Worm (Caenorhabditis elegans): ENCODE data around the gene Y66D12A.24.

Y66D12A.24 gene

ce11 chrIII:11466420-11467188, 30.1 kb upstream of the Y66D12A.24 start (continued):
- TF ChIP-seq nhr-111 (GFP tag; optimal IDR thresholded peaks at IDR 0.05) (no peak), vab-7 (GFP tag; IDR thresholded peaks at IDR 0.05) (no peak), ZK546.5 (tag; optimal IDR thresholded peaks at IDR 0.05) (no peak), ces-1 (GFP tag; optimal IDR thresholded peaks at IDR 0.05) (no peak), lin-38 (GFP tag; IDR thresholded peaks at IDR 0.05) (no peak; the same call in 1 of the 2 replicates), ceh-82 (tag; optimal IDR thresholded peaks at IDR 0.05) (no peak), Y48G9A.11 (GFP tag; IDR thresholded peaks at IDR 0.05) (no peak), nhr-76 (tag; optimal IDR thresholded peaks at IDR 0.05) (no peak), nhr-25 (tag; optimal IDR thresholded peaks at IDR 0.05; ENCODE audit: borderline replicate concordance, insufficient read depth) (no peak), lin-13 (GFP tag; optimal IDR thresholded peaks at IDR 0.05) (no peak), lim-7 (GFP tag; IDR thresholded peaks at IDR 0.05) (no peak), daf-16 (GFP tag; optimal IDR thresholded peaks at IDR 0.05) (no peak), daf-16 (tag; optimal IDR thresholded peaks at IDR 0.05) (peak; percentile 6)

ce11 chrIII:11467631-11468481, 28.8 kb upstream of the Y66D12A.24 start:
- TF ChIP-seq mdt-29 (GFP tag; IDR thresholded peaks at IDR 0.05) (no peak), mes-2 (tag; optimal IDR thresholded peaks at IDR 0.05; ENCODE audit: poor library complexity, severe bottlenecking) (peak; percentile 27), spr-3 (GFP tag; optimal IDR thresholded peaks at IDR 0.05) (no peak), hlh-11 (tag; optimal IDR thresholded peaks at IDR 0.05) (peak; percentile 9), dmd-8 (GFP tag; IDR thresholded peaks at IDR 0.05) (no peak), Y48G9A.11 (GFP tag; IDR thresholded peaks at IDR 0.05) (no peak), jun-1 (tag; optimal IDR thresholded peaks at IDR 0.05) (no peak), ama-1 (optimal IDR thresholded peaks at IDR 0.05) (no peak), lin-13 (GFP tag; optimal IDR thresholded peaks at IDR 0.05) (no peak), dmd-9 (GFP tag; IDR thresholded peaks at IDR 0.05) (no peak), dmd-6 (GFP tag; IDR thresholded peaks at IDR 0.05) (0 out of 2 replicates have a peak, but pooled peaks have one; percentile 13), mep-1 (tag; optimal IDR thresholded peaks at IDR 0.05) (no peak), nhr-6 (tag; optimal IDR thresholded peaks at IDR 0.05) (no peak), saeg-2 (GFP tag; IDR thresholded peaks at IDR 0.05) (no peak), dpl-1 (GFP tag; optimal IDR thresholded peaks at IDR 0.05) (no peak), madf-5 (GFP tag; IDR thresholded peaks at IDR 0.05) (no peak), hlh-30 (tag; optimal IDR thresholded peaks at IDR 0.05; ENCODE audit: insufficient read depth) (peak; percentile 51), nhr-76 (tag; optimal IDR thresholded peaks at IDR 0.05) (no peak), zip-2 (tag; optimal IDR thresholded peaks at IDR 0.05) (no peak), tra-1 (GFP tag; IDR thresholded peaks at IDR 0.05) (0 out of 2 replicates have a peak, but pooled peaks have one; percentile 22), nhr-28 (tag; optimal IDR thresholded peaks at IDR 0.05) (peak; percentile 9), unc-130 (GFP tag; optimal IDR thresholded peaks at IDR 0.05) (no peak), Y5F2A.4 (GFP tag; optimal IDR thresholded peaks at IDR 0.05) (no peak), lin-29 (GFP tag; IDR thresholded peaks at IDR 0.05) (no peak), aha-1 (tag) (peak; percentile 80), unc-39 (tag; optimal IDR thresholded peaks at IDR 0.05) (no peak), Y75B8A.6 (GFP tag; IDR thresholded peaks at IDR 0.05) (no peak), lsy-2 (tag; optimal IDR thresholded peaks at IDR 0.05) (peak in 1 of 2 experiments; percentile 7), cey-2 (tag; optimal IDR thresholded peaks at IDR 0.05; ENCODE audit: borderline replicate concordance, insufficient read depth) (no peak), nhr-42 (GFP tag; IDR thresholded peaks at IDR 0.05) (no peak), F49E8.2 (tag; optimal IDR thresholded peaks at IDR 0.05; ENCODE audit: borderline replicate concordance) (no peak), lin-38 (GFP tag; IDR thresholded peaks at IDR 0.05) (peak; percentile 26), daf-16 (GFP tag; optimal IDR thresholded peaks at IDR 0.05) (no peak), daf-16 (tag; optimal IDR thresholded peaks at IDR 0.05) (no peak), hmg-1.1 (GFP tag; IDR thresholded peaks at IDR 0.05) (peak; percentile 62), gei-8 (GFP tag; optimal IDR thresholded peaks at IDR 0.05) (no peak), F37D6.2 (tag; optimal IDR thresholded peaks at IDR 0.05) (no peak), ztf-7 (tag; optimal IDR thresholded peaks at IDR 0.05) (no peak), lim-7 (GFP tag; IDR thresholded peaks at IDR 0.05) (no peak), ztf-11 (tag; optimal IDR thresholded peaks at IDR 0.05) (no peak)
